Worm (Caenorhabditis elegans) whole organism, late embryonic: Measurements from ENCODE around the gene Y46G5A.14.

Experiments used
- C08G9.2 ChIP-seq: sonication (generic microtip); optimal IDR thresholded peaks from 2 replicates; lab custom pipeline; 2016; ENCODE audit warnings: mild to moderate bottlenecking, missing genetic modification characterization, moderate library complexity, missing compliant biosample characterization
- ama-1 ChIP-seq: fragments of 150-350 bp; optimal IDR thresholded peaks from 2 replicates; lab custom pipeline; 2014
- ceh-19 ChIP-seq: fragments of 200-800 bp; sonication (Bioruptor generic); optimal IDR thresholded peaks from 2 replicates; lab custom pipeline; 2018; ENCODE audit warnings: mild to moderate bottlenecking, missing genetic modification characterization, missing compliant biosample characterization
- ceh-22 ChIP-seq: sonication (generic microtip); optimal IDR thresholded peaks from 2 replicates; lab custom pipeline; 2017; ENCODE audit warnings: missing biosample characterization, missing genetic modification characterization
- ceh-31 ChIP-seq: sonication (generic microtip); optimal IDR thresholded peaks from 2 replicates; lab custom pipeline; 2016; ENCODE audit warnings: missing genetic modification characterization, missing compliant biosample characterization
- ceh-48 ChIP-seq: sonication (generic microtip); optimal IDR thresholded peaks from 2 replicates; lab custom pipeline; 2016; ENCODE audit warnings: missing genetic modification characterization, inconsistent platforms, missing compliant biosample characterization
- che-1 ChIP-seq: sonication (generic microtip); optimal IDR thresholded peaks from 2 replicates; lab custom pipeline; 2016; ENCODE audit warnings: mild to moderate bottlenecking, missing genetic modification characterization, missing compliant biosample characterization
- dmd-4 ChIP-seq: sonication (generic microtip); optimal IDR thresholded peaks from 2 replicates; lab custom pipeline; 2016; ENCODE audit warnings: borderline replicate concordance, missing genetic modification characterization, missing compliant biosample characterization
- elt-2 ChIP-seq: sonication (generic microtip); optimal IDR thresholded peaks from 2 replicates; lab custom pipeline; 2016; ENCODE audit warnings: missing genetic modification reagents, missing genetic modification characterization, missing compliant biosample characterization
- ets-4 ChIP-seq: sonication (generic microtip); optimal IDR thresholded peaks from 2 replicates; lab custom pipeline; 2016; ENCODE audit warnings: missing genetic modification characterization, missing compliant biosample characterization
- fkh-10 ChIP-seq: fragments of 150-350 bp; optimal IDR thresholded peaks from 2 replicates; lab custom pipeline; 2014; ENCODE audit warnings: missing biosample characterization, missing genetic modification reagents, missing genetic modification characterization
- fkh-6 ChIP-seq: sonication (generic microtip); optimal IDR thresholded peaks from 2 replicates; lab custom pipeline; 2016; ENCODE audit warnings: missing genetic modification characterization, missing compliant biosample characterization
- hlh-6 ChIP-seq: sonication (generic microtip); optimal IDR thresholded peaks from 2 replicates; lab custom pipeline; 2016; ENCODE audit warnings: missing genotype, missing genetic modification characterization, missing compliant biosample characterization
- nfya-1 ChIP-seq: sonication (generic microtip); optimal IDR thresholded peaks from 2 replicates; lab custom pipeline; 2017; ENCODE audit warnings: missing genetic modification characterization, mild to moderate bottlenecking, missing compliant biosample characterization, antibody characterized with exemption, moderate library complexity
- nhr-11 ChIP-seq: fragments of 150-350 bp; optimal IDR thresholded peaks from 2 replicates; lab custom pipeline; 2014; ENCODE audit warnings: missing biosample characterization, missing genetic modification characterization
- odd-2 ChIP-seq: sonication (generic microtip); optimal IDR thresholded peaks from 2 replicates; lab custom pipeline; 2017; ENCODE audit warnings: antibody characterized with exemption, mild to moderate bottlenecking, missing genetic modification characterization, missing compliant biosample characterization
- pat-9 ChIP-seq: fragments of 200-800 bp; sonication (Bioruptor generic); optimal IDR thresholded peaks from 2 replicates; lab custom pipeline; 2018; ENCODE audit warnings: mild to moderate bottlenecking, missing genetic modification characterization, moderate library complexity, missing compliant biosample characterization
- pha-4 ChIP-seq: fragments of 150-350 bp; optimal IDR thresholded peaks from 2 replicates; lab custom pipeline; 2018; ENCODE audit warnings: missing biosample characterization, missing genetic modification reagents, missing genetic modification characterization
- pqm-1 ChIP-seq: sonication (generic microtip); optimal IDR thresholded peaks from 2 replicates; lab custom pipeline; 2016; ENCODE audit warnings: missing genetic modification characterization, missing compliant biosample characterization
- pros-1 ChIP-seq: fragments of 150-350 bp; optimal IDR thresholded peaks from 2 replicates; lab custom pipeline; 2014; ENCODE audit warnings: missing biosample characterization, missing genetic modification reagents, missing genetic modification characterization
- ref-2 ChIP-seq: sonication (generic microtip); optimal IDR thresholded peaks from 2 replicates; lab custom pipeline; 2016; ENCODE audit warnings: missing genetic modification characterization, missing compliant biosample characterization
- rnt-1 ChIP-seq: sonication (generic microtip); optimal IDR thresholded peaks from 2 replicates; lab custom pipeline; 2016; ENCODE audit warnings: missing genetic modification characterization, missing compliant biosample characterization
- sox-2 ChIP-seq: fragments of 200-800 bp; sonication (Bioruptor generic); IDR thresholded peaks from 2 replicates; pipeline ENCODE4 v1.3.6; 2022; ENCODE audit warnings: missing genetic modification reagents, missing genetic modification characterization, missing compliant biosample characterization
- tbx-2 ChIP-seq: sonication (generic microtip); optimal IDR thresholded peaks from 2 replicates; lab custom pipeline; 2016; ENCODE audit warnings: missing genetic modification characterization, missing compliant biosample characterization
- tbx-7 ChIP-seq: sonication (generic microtip); optimal IDR thresholded peaks from 2 replicates; lab custom pipeline; 2016; ENCODE audit warnings: missing genotype, missing genetic modification characterization, missing compliant biosample characterization
- unc-42 ChIP-seq: sonication (generic microtip); optimal IDR thresholded peaks from 2 replicates; lab custom pipeline; 2016; ENCODE audit warnings: missing genotype, missing genetic modification characterization, missing compliant biosample characterization
- unc-55 ChIP-seq: sonication (generic microtip); optimal IDR thresholded peaks from 2 replicates; lab custom pipeline; 2017; ENCODE audit warnings: missing biosample characterization, missing genetic modification reagents, missing genetic modification characterization
- unc-86 ChIP-seq: sonication (generic microtip); optimal IDR thresholded peaks from 2 replicates; lab custom pipeline; 2016; ENCODE audit warnings: missing genetic modification characterization, missing compliant biosample characterization
- zip-5 ChIP-seq: sonication (generic microtip); optimal IDR thresholded peaks from 2 replicates; lab custom pipeline; 2016; ENCODE audit warnings: missing genetic modification characterization, missing compliant biosample characterization

The Y46G5A.14 gene

ce11 chrII:12798814-12799213, 24.3 kb downstream of the Y46G5A.14 start (continued):
- no peak for TF ChIP-seq che-1 (tag; lab: Kevin White, UChicago)

ce11 chrII:12799364-12799763, 24.9 kb downstream of the Y46G5A.14 start:
- TF ChIP-seq ref-2 (tag; lab: Kevin White, UChicago): no peak
- TF ChIP-seq ceh-22: no peak
- no peak for TF ChIP-seq tbx-2 (tag; lab: Kevin White, UChicago)
- TF ChIP-seq C08G9.2 (tag; lab: Kevin White, UChicago): no peak
- no peak for TF ChIP-seq tbx-7 (tag; lab: Kevin White, UChicago)
- TF ChIP-seq unc-55 (GFP tag; lab: Kevin White, UChicago): no peak

DNA sequence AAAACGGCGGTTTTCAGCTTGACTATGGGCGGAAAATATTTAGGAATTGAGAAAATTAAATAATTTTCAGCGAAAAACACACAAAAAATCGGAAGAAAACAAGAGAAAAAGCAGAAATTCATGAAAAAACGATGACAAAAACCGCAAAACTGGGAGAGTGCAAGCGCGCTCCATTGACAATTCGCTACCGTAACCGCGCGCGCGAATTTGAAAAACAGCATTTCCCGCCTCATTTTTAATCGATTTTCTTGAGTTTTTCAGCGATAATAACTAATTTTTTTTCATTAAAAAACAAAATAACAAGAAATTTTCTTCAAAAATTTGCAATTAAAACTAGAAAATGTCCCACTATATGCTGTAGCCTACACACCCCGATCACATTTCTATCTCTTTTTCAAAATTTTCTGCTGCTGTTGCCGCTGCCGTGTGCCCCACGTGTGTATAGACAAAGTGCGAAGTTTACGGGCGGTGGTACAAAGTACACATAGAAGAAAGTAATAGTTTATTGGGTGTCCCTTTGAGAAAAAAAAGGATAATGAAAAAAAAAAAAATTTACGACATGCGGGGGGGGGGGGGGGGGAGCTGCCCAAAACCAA, 25.5 kb downstream of the Y46G5A.14 start:
- TF ChIP-seq rnt-1 (tag; lab: Kevin White, UChicago): peak; percentile 24
- TF ChIP-seq nfya-1 (tag; lab: Kevin White, UChicago): peak; percentile 2
- TF ChIP-seq pros-1: no peak
- TF ChIP-seq, all 69 proteins: peak for 2

- TF ChIP-seq ets-4: no peak
- peak; percentile 64 for TF ChIP-seq ceh-48 (tag; lab: Kevin White, UChicago)
- TF ChIP-seq che-1 (tag; lab: Kevin White, UChicago): no peak
- TF ChIP-seq pat-9 (tag; lab: Kevin White, UChicago): no peak
- TF ChIP-seq, all 69 proteins: peak for 1
These were observed 30.7 kb downstream of the Y46G5A.14 start, which contains the start of the genes Y46G5A.18 and Y46G5A.47 for ce11 chrII:12805161-12805560. Gene Y46G5A.18, minus strand, starts transcription at chrII:12805261. Gene Y46G5A.47, minus strand, starts transcription at chrII:12805306.

DNA sequence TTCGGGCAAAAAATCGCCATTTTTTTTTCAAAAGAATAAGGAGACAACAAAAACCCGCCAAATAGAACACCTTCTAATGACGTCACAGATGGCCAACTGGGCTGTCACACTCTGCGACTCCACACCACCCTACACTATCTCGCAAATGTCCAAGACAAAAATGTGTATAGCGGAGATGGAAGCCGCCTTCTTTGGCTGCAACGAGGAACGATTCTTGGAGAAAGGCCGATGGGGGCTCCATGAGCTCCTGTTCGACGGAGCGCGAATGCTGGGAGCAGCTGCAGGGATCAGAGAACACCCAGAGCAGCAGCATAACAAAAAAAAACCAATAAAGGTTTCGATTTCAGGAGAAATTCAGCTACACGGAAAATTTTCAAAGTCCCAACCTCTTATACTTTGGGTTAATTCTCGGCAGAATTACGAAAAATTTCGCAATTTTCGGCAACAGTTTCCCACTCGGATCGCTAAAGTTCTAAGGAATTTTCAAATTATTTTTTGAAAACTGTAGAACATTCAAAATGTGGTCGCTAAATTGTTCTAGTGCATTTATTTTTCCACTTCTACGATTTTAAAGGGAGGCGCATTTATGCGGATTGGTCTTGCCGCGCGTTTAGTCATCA, 31.4 kb downstream of the Y46G5A.14 start:
- TF ChIP-seq ceh-31 (peak; percentile 39), sox-2 (peak; percentile 16; the same call in 1 of the 2 replicates), unc-42 (peak; percentile 10), nhr-11 (tag; lab: Kevin White, UChicago) (no peak), fkh-10 (GFP tag; lab: Kevin White, UChicago) (no peak), nfya-1 (tag; lab: Kevin White, UChicago) (peak; percentile 30), hlh-6 (tag; lab: Kevin White, UChicago) (peak; percentile 60), ceh-19 (no peak), ref-2 (tag; lab: Kevin White, UChicago) (peak; percentile 51), pha-4 (tag; lab: Kevin White, UChicago) (no peak)
- TF ChIP-seq, all 69 proteins: peak for 6

- TF ChIP-seq elt-2 (tag; lab: Kevin White, UChicago) (peak; percentile 76), dmd-4 (no peak), pha-4 (tag; lab: Kevin White, UChicago) (no peak)
These were observed 32.2 kb downstream of the Y46G5A.14 start, which contains the start of gene spds-1 for ce11 chrII:12806602-12807182. Gene spds-1, plus strand, starts transcription at chrII:12806899.

DNA sequence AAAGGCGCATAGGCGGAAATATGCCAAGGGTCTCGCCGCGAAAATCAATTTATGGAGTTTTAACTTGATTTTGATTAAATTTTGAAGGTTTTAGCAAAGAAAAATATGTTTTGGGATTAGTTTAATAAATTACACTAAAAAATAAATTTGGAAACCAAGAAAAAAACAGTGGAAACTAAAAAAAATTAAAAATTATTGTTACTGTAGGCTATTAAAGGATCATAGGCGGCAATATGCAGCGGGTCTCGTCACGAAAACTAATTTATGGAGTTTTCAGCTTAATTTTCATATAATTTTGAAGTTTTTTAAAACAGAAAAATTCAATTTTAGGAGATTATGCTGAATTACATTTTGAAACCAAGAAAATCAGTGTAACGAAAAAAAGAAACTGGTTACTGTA, 34.2 kb downstream of the Y46G5A.14 start:
- TF ChIP-seq sox-2 (no peak), odd-2 (tag; lab: Kevin White, UChicago) (no peak), unc-55 (GFP tag; lab: Kevin White, UChicago) (no peak), ama-1 (lab: Kevin White, UChicago) (no peak), nfya-1 (tag; lab: Kevin White, UChicago) (no peak), fkh-6 (tag; lab: Kevin White, UChicago) (no peak), pros-1 (no peak), unc-86 (tag; lab: Kevin White, UChicago) (no peak), tbx-7 (tag; lab: Kevin White, UChicago) (no peak), pqm-1 (tag; lab: Kevin White, UChicago) (no peak), fkh-10 (GFP tag; lab: Kevin White, UChicago) (no peak), zip-5 (tag; lab: Kevin White, UChicago) (no peak), pat-9 (tag; lab: Kevin White, UChicago) (no peak)
